Worm (Caenorhabditis elegans) whole organism, late embryonic: ENCODE measurements around the gene lsy-27.

Experiments used
- C08G9.2 ChIP-seq: sonication (generic microtip); optimal IDR thresholded peaks from 2 replicates; lab custom pipeline; 2016; ENCODE audit warnings: mild to moderate bottlenecking, missing genetic modification characterization, moderate library complexity, missing compliant biosample characterization
- C38D4.7 ChIP-seq: fragments of 200-800 bp; sonication (Bioruptor generic); optimal IDR thresholded peaks from 2 replicates; lab custom pipeline; 2018; ENCODE audit warnings: mild to moderate bottlenecking, missing genetic modification characterization, moderate library complexity, missing compliant biosample characterization
- F13H6.1 ChIP-seq: sonication (generic microtip); optimal IDR thresholded peaks from 2 replicates; lab custom pipeline; 2016; ENCODE audit warnings: missing genetic modification characterization, missing compliant biosample characterization
- Y22D7AL.16 ChIP-seq: sonication (generic microtip); optimal IDR thresholded peaks from 2 replicates; lab custom pipeline; 2016; ENCODE audit warnings: missing genetic modification characterization, missing compliant biosample characterization
- ahr-1 ChIP-seq: sonication (generic microtip); optimal IDR thresholded peaks from 2 replicates; lab custom pipeline; 2016; ENCODE audit warnings: missing genetic modification characterization, missing compliant biosample characterization
- ama-1 ChIP-seq: fragments of 150-350 bp; optimal IDR thresholded peaks from 2 replicates; lab custom pipeline; 2014
- ceh-22 ChIP-seq: sonication (generic microtip); optimal IDR thresholded peaks from 2 replicates; lab custom pipeline; 2017; ENCODE audit warnings: missing biosample characterization, missing genetic modification characterization
- ceh-30 ChIP-seq: fragments of 150-350 bp; optimal IDR thresholded peaks from 2 replicates; lab custom pipeline; 2014; ENCODE audit warnings: missing biosample characterization, missing genetic modification characterization
- ceh-34 ChIP-seq: sonication (generic microtip); optimal IDR thresholded peaks from 2 replicates; lab custom pipeline; 2016; ENCODE audit warnings: mild to moderate bottlenecking, missing genetic modification characterization, missing compliant biosample characterization
- ceh-45 ChIP-seq: fragments of 200-800 bp; sonication (Bioruptor generic); IDR thresholded peaks from 2 replicates; pipeline ENCODE4 v1.3.6; 2022; ENCODE audit warnings: missing genetic modification reagents, missing genetic modification characterization, missing compliant biosample characterization
- ceh-6 ChIP-seq: fragments of 200-800 bp; sonication (Bioruptor generic); optimal IDR thresholded peaks from 2 replicates; lab custom pipeline; 2018; ENCODE audit warnings: mild to moderate bottlenecking, missing genetic modification characterization, missing compliant biosample characterization
- che-1 ChIP-seq: sonication (generic microtip); optimal IDR thresholded peaks from 2 replicates; lab custom pipeline; 2016; ENCODE audit warnings: mild to moderate bottlenecking, missing genetic modification characterization, missing compliant biosample characterization
- dmd-4 ChIP-seq: sonication (generic microtip); optimal IDR thresholded peaks from 2 replicates; lab custom pipeline; 2016; ENCODE audit warnings: borderline replicate concordance, missing genetic modification characterization, missing compliant biosample characterization
- dve-1 ChIP-seq: sonication (generic microtip); optimal IDR thresholded peaks from 2 replicates; lab custom pipeline; 2017; ENCODE audit warnings: antibody characterized with exemption, mild to moderate bottlenecking, missing genetic modification characterization, missing compliant biosample characterization
- elt-2 ChIP-seq: sonication (generic microtip); optimal IDR thresholded peaks from 2 replicates; lab custom pipeline; 2016; ENCODE audit warnings: missing genetic modification reagents, missing genetic modification characterization, missing compliant biosample characterization
- elt-4 ChIP-seq: sonication (generic microtip); optimal IDR thresholded peaks from 2 replicates; lab custom pipeline; 2016; ENCODE audit warnings: missing genetic modification characterization, missing compliant biosample characterization
- ets-4 ChIP-seq: sonication (generic microtip); optimal IDR thresholded peaks from 2 replicates; lab custom pipeline; 2016; ENCODE audit warnings: missing genetic modification characterization, missing compliant biosample characterization
- fax-1 ChIP-seq: sonication (generic microtip); optimal IDR thresholded peaks from 2 replicates; lab custom pipeline; 2016; ENCODE audit warnings: missing genotype, missing genetic modification characterization, missing compliant biosample characterization
- hlh-13 ChIP-seq: fragments of 200-800 bp; sonication (Bioruptor generic); optimal IDR thresholded peaks from 2 replicates; lab custom pipeline; 2018; ENCODE audit warnings: mild to moderate bottlenecking, missing genetic modification characterization, missing compliant biosample characterization
- hlh-15 ChIP-seq: sonication (generic microtip); optimal IDR thresholded peaks from 2 replicates; lab custom pipeline; 2016; ENCODE audit warnings: missing genetic modification characterization, missing compliant biosample characterization
- hlh-30 ChIP-seq: sonication (generic microtip); optimal IDR thresholded peaks from 2 replicates; lab custom pipeline; 2017; ENCODE audit warnings: antibody characterized with exemption, missing genetic modification characterization, missing compliant biosample characterization; ENCODE audit not compliant: insufficient read depth
- lin-11 ChIP-seq: fragments of 200-800 bp; sonication (Bioruptor generic); optimal IDR thresholded peaks from 2 replicates; lab custom pipeline; 2018; ENCODE audit warnings: mild to moderate bottlenecking, missing genetic modification characterization, missing compliant biosample characterization
- madf-2 ChIP-seq: sonication (generic microtip); optimal IDR thresholded peaks from 2 replicates; lab custom pipeline; 2017; ENCODE audit warnings: missing genetic modification characterization, missing compliant biosample characterization
- nfya-1 ChIP-seq: sonication (generic microtip); optimal IDR thresholded peaks from 2 replicates; lab custom pipeline; 2017; ENCODE audit warnings: missing genetic modification characterization, mild to moderate bottlenecking, missing compliant biosample characterization, antibody characterized with exemption, moderate library complexity
- nhr-11 ChIP-seq: fragments of 150-350 bp; optimal IDR thresholded peaks from 2 replicates; lab custom pipeline; 2014; ENCODE audit warnings: missing biosample characterization, missing genetic modification characterization
- npax-4 ChIP-seq: sonication (generic microtip); optimal IDR thresholded peaks from 2 replicates; lab custom pipeline; 2016; ENCODE audit warnings: missing genetic modification characterization, missing compliant biosample characterization
- odd-2 ChIP-seq: sonication (generic microtip); optimal IDR thresholded peaks from 2 replicates; lab custom pipeline; 2017; ENCODE audit warnings: antibody characterized with exemption, mild to moderate bottlenecking, missing genetic modification characterization, missing compliant biosample characterization
- pag-3 ChIP-seq: sonication (generic microtip); optimal IDR thresholded peaks from 2 replicates; lab custom pipeline; 2016; ENCODE audit warnings: missing compliant biosample characterization, missing genetic modification characterization, borderline replicate concordance
- pat-9 ChIP-seq: fragments of 200-800 bp; sonication (Bioruptor generic); optimal IDR thresholded peaks from 2 replicates; lab custom pipeline; 2018; ENCODE audit warnings: mild to moderate bottlenecking, missing genetic modification characterization, moderate library complexity, missing compliant biosample characterization
- pros-1 ChIP-seq: fragments of 150-350 bp; optimal IDR thresholded peaks from 2 replicates; lab custom pipeline; 2014; ENCODE audit warnings: missing biosample characterization, missing genetic modification reagents, missing genetic modification characterization
- sox-2 ChIP-seq: fragments of 200-800 bp; sonication (Bioruptor generic); IDR thresholded peaks from 2 replicates; pipeline ENCODE4 v1.3.6; 2022; ENCODE audit warnings: missing genetic modification reagents, missing genetic modification characterization, missing compliant biosample characterization
- syd-9 ChIP-seq: sonication (generic microtip); optimal IDR thresholded peaks from 2 replicates; lab custom pipeline; 2016; ENCODE audit warnings: mild to moderate bottlenecking, missing genetic modification characterization, moderate library complexity, missing compliant biosample characterization
- tbx-7 ChIP-seq: sonication (generic microtip); optimal IDR thresholded peaks from 2 replicates; lab custom pipeline; 2016; ENCODE audit warnings: missing genotype, missing genetic modification characterization, missing compliant biosample characterization
- ttx-3 ChIP-seq: sonication (generic microtip); optimal IDR thresholded peaks from 2 replicates; lab custom pipeline; 2016; ENCODE audit warnings: missing genetic modification reagents, missing genetic modification characterization, missing compliant biosample characterization
- unc-3 ChIP-seq, 2 experiments: fragments of 200-800 bp in 1 of 2; sonication (Bioruptor generic) in 1 of 2; sonication (generic microtip) in 1 of 2; conservative IDR thresholded peaks in 1 of 2; optimal IDR thresholded peaks in 1 of 2; 2 replicates each; pipeline versions ENCODE4 v1.3.6 to Lab custom; 2016 to 2022; ENCODE audit warnings: missing compliant biosample characterization in 2 of 2, missing genetic modification characterization in 2 of 2, missing genetic modification reagents in 1 of 2
- unc-42 ChIP-seq: sonication (generic microtip); optimal IDR thresholded peaks from 2 replicates; lab custom pipeline; 2016; ENCODE audit warnings: missing genotype, missing genetic modification characterization, missing compliant biosample characterization
- unc-55 ChIP-seq: sonication (generic microtip); optimal IDR thresholded peaks from 2 replicates; lab custom pipeline; 2017; ENCODE audit warnings: missing biosample characterization, missing genetic modification reagents, missing genetic modification characterization
- unc-86 ChIP-seq: sonication (generic microtip); optimal IDR thresholded peaks from 2 replicates; lab custom pipeline; 2016; ENCODE audit warnings: missing genetic modification characterization, missing compliant biosample characterization

lsy-27 gene

ce11 chrV:17350093-17350492 lies at the start of gene lsy-27:
Gene lsy-27 (minus strand): TSS chrV:17350193.
- TF ChIP-seq C38D4.7 (GFP tag; lab: Kevin White, UChicago): no peak

- TF ChIP-seq elt-2 (tag; lab: Kevin White, UChicago): no peak
- no peak for TF ChIP-seq madf-2 (tag; lab: Kevin White, UChicago)
- no peak for TF ChIP-seq F13H6.1 (tag; lab: Kevin White, UChicago)
- no peak for TF ChIP-seq unc-55 (GFP tag; lab: Kevin White, UChicago)
- no peak for TF ChIP-seq nhr-11
- TF ChIP-seq ets-4 (tag; lab: Kevin White, UChicago): no peak
- TF ChIP-seq ttx-3 (tag; lab: Kevin White, UChicago): no peak
- no peak for TF ChIP-seq Y22D7AL.16
- no peak for TF ChIP-seq dmd-4
- TF ChIP-seq pros-1 (tag; lab: Kevin White, UChicago): no peak
- TF ChIP-seq ama-1 (lab: Kevin White, UChicago): no peak
- TF ChIP-seq unc-3 (GFP tag; conservative IDR thresholded peaks at IDR 0.05; lab: Robert Waterston, UW): no peak
- TF ChIP-seq unc-3 (tag; optimal IDR thresholded peaks at IDR 0.05; lab: Kevin White, UChicago): no peak
- TF ChIP-seq ceh-45 (GFP tag; lab: Robert Waterston, UW): no peak
- no peak for TF ChIP-seq ahr-1 (tag; lab: Kevin White, UChicago)
- no peak for TF ChIP-seq pag-3 (tag; lab: Kevin White, UChicago)
- no peak for TF ChIP-seq odd-2 (tag; lab: Kevin White, UChicago)
- TF ChIP-seq sox-2 (GFP tag; lab: Robert Waterston, UW): no peak
- no peak for TF ChIP-seq fax-1
- no peak for TF ChIP-seq ceh-30 (tag; lab: Kevin White, UChicago)
These were observed 45.4 kb upstream of the lsy-27 start, which contains the start of gene srh-120 for ce11 chrV:17395374-17395773. Gene srh-120 (plus strand): TSS chrV:17395674.

ce11 chrV:17379932-17380331 lies 29.9 kb upstream of the lsy-27 start, which contains the start of gene Y20C6A.4:
Gene Y20C6A.4 (plus strand): TSS chrV:17380232.
- TF ChIP-seq dve-1: no peak
- TF ChIP-seq hlh-30: no peak
- TF ChIP-seq pag-3 (tag; lab: Kevin White, UChicago): no peak
- TF ChIP-seq tbx-7 (tag; lab: Kevin White, UChicago): no peak
- no peak for TF ChIP-seq hlh-15 (tag; lab: Kevin White, UChicago)
- TF ChIP-seq elt-2 (tag; lab: Kevin White, UChicago): no peak

ce11 chrV:17377140-17377539 lies 27.1 kb upstream of the lsy-27 start, which contains the start of gene fbxb-7:
Gene fbxb-7 (plus strand): TSS chrV:17377406.
- TF ChIP-seq hlh-30: no peak
- no peak for TF ChIP-seq syd-9 (tag; lab: Kevin White, UChicago)
- no peak for TF ChIP-seq ceh-22 (tag; lab: Kevin White, UChicago)
- no peak for TF ChIP-seq pat-9 (tag; lab: Kevin White, UChicago)
- no peak for TF ChIP-seq ahr-1 (tag; lab: Kevin White, UChicago)
- no peak for TF ChIP-seq ttx-3 (tag; lab: Kevin White, UChicago)

- TF ChIP-seq ceh-6 (GFP tag; lab: Kevin White, UChicago) (no peak), unc-42 (tag; lab: Kevin White, UChicago) (no peak), Y22D7AL.16 (no peak), lin-11 (tag; lab: Kevin White, UChicago) (no peak), unc-86 (tag; lab: Kevin White, UChicago) (no peak), hlh-13 (GFP tag; lab: Kevin White, UChicago) (no peak), unc-55 (GFP tag; lab: Kevin White, UChicago) (no peak), ceh-30 (tag; lab: Kevin White, UChicago) (no peak), npax-4 (no peak), ceh-22 (tag; lab: Kevin White, UChicago) (no peak), che-1 (tag; lab: Kevin White, UChicago) (no peak), nfya-1 (tag; lab: Kevin White, UChicago) (no peak), madf-2 (tag; lab: Kevin White, UChicago) (no peak), hlh-30 (no peak), ama-1 (lab: Kevin White, UChicago) (no peak), ceh-34 (tag; lab: Kevin White, UChicago) (no peak), elt-4 (tag; lab: Kevin White, UChicago) (no peak), C08G9.2 (tag; lab: Kevin White, UChicago) (no peak), ets-4 (tag; lab: Kevin White, UChicago) (no peak)
These were observed 26.6 kb upstream of the lsy-27 start, which contains the start of gene Y20C6A.1 for ce11 chrV:17376639-17377038. Gene Y20C6A.1 (minus strand): TSS chrV:17376745.
